Worm (Caenorhabditis elegans): Measurements from ENCODE around the gene F56D6.6.

Gene F56D6.6

ce11 chrIV:3899719-3900554 lies 3.1 kb upstream of the F56D6.6 start, which contains the start of gene srz-62:
Gene srz-62, plus strand, starts transcription at chrIV:3900504.
- TF ChIP-seq zfp-2 (tag; optimal IDR thresholded peaks at IDR 0.05) = no peak
- peak; percentile 95 for TF ChIP-seq tra-1 (GFP tag; IDR thresholded peaks at IDR 0.05)
- TF ChIP-seq daf-16 (GFP tag; optimal IDR thresholded peaks at IDR 0.05) = peak in 1 of 2 experiments; percentile 76
- peak; percentile 97 for TF ChIP-seq daf-16 (tag; optimal IDR thresholded peaks at IDR 0.05)
- TF ChIP-seq madf-5 (GFP tag; IDR thresholded peaks at IDR 0.05) = no peak
- TF ChIP-seq pha-4 (GFP tag; IDR thresholded peaks at IDR 0.05) = no peak
- peak; percentile 16 for TF ChIP-seq pha-4 (tag; optimal IDR thresholded peaks at IDR 0.05)
- no peak for TF ChIP-seq nhr-10 (tag; optimal IDR thresholded peaks at IDR 0.05)
- peak in 1 of 2 experiments; percentile 70 for TF ChIP-seq mdl-1 (tag; optimal IDR thresholded peaks at IDR 0.05)
- peak in 1 of 2 experiments; percentile 63 for TF ChIP-seq unc-62 (GFP tag; optimal IDR thresholded peaks at IDR 0.05 in 1 of 2)
- TF ChIP-seq unc-62 (tag; optimal IDR thresholded peaks at IDR 0.05) = no peak
- peak; percentile 71 for TF ChIP-seq aha-1 (tag)
- TF ChIP-seq ama-1 (optimal IDR thresholded peaks at IDR 0.05) = no peak
- no peak for TF ChIP-seq aly-2 (tag; optimal IDR thresholded peaks at IDR 0.05)
- TF ChIP-seq F26F4.8 (GFP tag; conservative IDR thresholded peaks at IDR 0.05) = no peak
- TF ChIP-seq nhr-6 (tag; optimal IDR thresholded peaks at IDR 0.05) = peak; percentile 75
- TF ChIP-seq duxl-1 (tag; optimal IDR thresholded peaks at IDR 0.05; ENCODE audit: poor library complexity) = peak; percentile 47
- no peak for TF ChIP-seq vab-7 (GFP tag; IDR thresholded peaks at IDR 0.05)
- peak; percentile 97 for TF ChIP-seq nhr-28 (tag; optimal IDR thresholded peaks at IDR 0.05)
- peak; percentile 13 for TF ChIP-seq mxl-3 (GFP tag; optimal IDR thresholded peaks at IDR 0.05)
- peak; percentile 99 for TF ChIP-seq nhr-77 (tag; optimal IDR thresholded peaks at IDR 0.05)
- TF ChIP-seq lin-1 (GFP tag; IDR thresholded peaks at IDR 0.05) = peak; percentile 97
- peak; percentile 87 for TF ChIP-seq fos-1 (tag; optimal IDR thresholded peaks at IDR 0.05)
- peak; percentile 86 for TF ChIP-seq hlh-11 (tag; optimal IDR thresholded peaks at IDR 0.05)
- TF ChIP-seq set-16 (GFP tag; IDR thresholded peaks at IDR 0.05) = no peak
- TF ChIP-seq pqm-1 (tag; optimal IDR thresholded peaks at IDR 0.05) = peak; percentile 100
- TF ChIP-seq ceh-20 (GFP tag; IDR thresholded peaks at IDR 0.05) = peak; percentile 66; the same call in 1 of the 2 replicates
- TF ChIP-seq nhr-41 (GFP tag; IDR thresholded peaks at IDR 0.05) = no peak
- no peak for TF ChIP-seq hif-1 (tag; optimal IDR thresholded peaks at IDR 0.05)
- no peak for TF ChIP-seq nhr-237 (tag; optimal IDR thresholded peaks at IDR 0.05)
- no peak for TF ChIP-seq egl-27 (tag; optimal IDR thresholded peaks at IDR 0.05)
- TF ChIP-seq dmd-6 (GFP tag; IDR thresholded peaks at IDR 0.05) = peak; percentile 99
- TF ChIP-seq ztf-11 (tag; optimal IDR thresholded peaks at IDR 0.05) = no peak
- TF ChIP-seq T20F7.1 (GFP tag; optimal IDR thresholded peaks at IDR 0.05) = peak; percentile 53
- peak; percentile 80 for TF ChIP-seq jun-1 (tag; optimal IDR thresholded peaks at IDR 0.05)
- peak; percentile 98 for TF ChIP-seq php-3 (GFP tag; IDR thresholded peaks at IDR 0.05)
- no peak for TF ChIP-seq zip-2 (tag; optimal IDR thresholded peaks at IDR 0.05)
- no peak for TF ChIP-seq nhr-111 (GFP tag; optimal IDR thresholded peaks at IDR 0.05)
- 0 out of 2 replicates have a peak, but pooled peaks have one; percentile 26 for TF ChIP-seq zfp-3 (GFP tag; conservative IDR thresholded peaks at IDR 0.05)

- TF ChIP-seq lin-15B (tag; optimal IDR thresholded peaks at IDR 0.05) (no peak), ceh-32 (tag; optimal IDR thresholded peaks at IDR 0.05; ENCODE audit: poor library complexity) (no peak), ztf-11 (tag; optimal IDR thresholded peaks at IDR 0.05) (no peak), lin-13 (GFP tag; optimal IDR thresholded peaks at IDR 0.05) (no peak), nhr-76 (tag; optimal IDR thresholded peaks at IDR 0.05) (no peak), madf-5 (GFP tag; IDR thresholded peaks at IDR 0.05) (no peak)
Observed at ce11 chrIV:3904620-3905019, 1.6 kb downstream of the F56D6.6 start, which contains the start of gene F56D6.21. Gene F56D6.21, plus strand, starts transcription at chrIV:3904920.

Data from whole organism, L4 larva.